Worm (Caenorhabditis elegans): ENCODE measurements around the gene fipr-17.

- TF ChIP-seq elt-2 (tag; optimal IDR thresholded peaks at IDR 0.05) (no peak), mec-3 (tag; optimal IDR thresholded peaks at IDR 0.05; ENCODE audit: borderline replicate concordance) (no peak), ceh-22 (tag; optimal IDR thresholded peaks at IDR 0.05) (no peak), lin-11 (tag; optimal IDR thresholded peaks at IDR 0.05) (no peak), nhr-11 (tag; optimal IDR thresholded peaks at IDR 0.05) (no peak)
Measured at ce11 chrIII:11025138-11025537, 17.7 kb upstream of the fipr-17 start.

Data from whole organism, late embryonic.